Worm (Caenorhabditis elegans) whole organism, L4/young adult: ENCODE measurements around the gene C01G6.4.

ENCODE experiments used
- W03F9.2 ChIP-seq: fragments of 150-350 bp; optimal IDR thresholded peaks from 2 replicates; lab custom pipeline; 2014; ENCODE audit warnings: missing biosample characterization, missing genetic modification characterization
- dao-5 ChIP-seq: sonication (generic microtip); optimal IDR thresholded peaks from 2 replicates; lab custom pipeline; 2016; ENCODE audit warnings: missing genotype, missing genetic modification characterization, moderate library complexity, missing compliant biosample characterization
- him-1 ChIP-seq: sonication (generic microtip); optimal IDR thresholded peaks from 2 replicates; lab custom pipeline; 2016; ENCODE audit warnings: missing genotype, missing genetic modification reagents, missing genetic modification characterization, missing compliant biosample characterization

DNA sequence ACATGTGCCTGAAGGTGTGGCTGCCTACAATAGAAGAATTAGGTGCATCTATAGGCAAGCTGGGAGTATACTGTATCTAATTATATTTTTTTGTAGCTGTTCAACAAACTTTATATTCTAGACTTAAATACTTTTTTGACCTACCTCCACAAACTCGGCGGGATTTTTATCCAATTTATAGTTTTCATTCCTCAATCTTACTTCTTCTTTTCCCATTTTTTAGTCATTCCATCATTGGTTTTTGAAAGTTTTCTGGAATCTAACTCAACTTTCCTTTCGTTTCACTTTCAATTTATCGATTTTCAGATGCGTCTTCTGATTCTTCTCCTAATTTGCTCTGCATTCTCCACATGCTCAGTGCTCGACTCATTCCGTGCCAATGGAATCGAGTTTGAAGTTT lies 3.3 kb downstream of the C01G6.4 start, which contains the start of gene C01G6.3:
- TF ChIP-seq dao-5 (tag; lab: Kevin White, UChicago) (no peak), him-1 (tag; lab: Kevin White, UChicago) (no peak), W03F9.2 (no peak)
